Worm (Caenorhabditis elegans): Measurements from ENCODE around the gene F43C11.2.

ce11 chrII:2340974-2341373, 13.6 kb upstream of the F43C11.2 start:
- no peak for TF ChIP-seq pha-4 (tag; optimal IDR thresholded peaks at IDR 0.05)
- no peak for TF ChIP-seq R02D3.7 (tag; optimal IDR thresholded peaks at IDR 0.05)
- TF ChIP-seq nhr-76 (tag; optimal IDR thresholded peaks at IDR 0.05): no peak
- no peak for TF ChIP-seq skn-1 (tag; optimal IDR thresholded peaks at IDR 0.05)
- TF ChIP-seq ztf-11 (tag; optimal IDR thresholded peaks at IDR 0.05): no peak
- TF ChIP-seq fkh-10 (GFP tag; optimal IDR thresholded peaks at IDR 0.05): no peak
- no peak for TF ChIP-seq nhr-28 (tag; optimal IDR thresholded peaks at IDR 0.05)
- no peak for TF ChIP-seq nhr-77 (tag; optimal IDR thresholded peaks at IDR 0.05)
- no peak for TF ChIP-seq lin-39 (tag; optimal IDR thresholded peaks at IDR 0.05)
- no peak for TF ChIP-seq aly-2 (tag; optimal IDR thresholded peaks at IDR 0.05)
- TF ChIP-seq snpc-4 (tag; optimal IDR thresholded peaks at IDR 0.05): no peak
- no peak for TF ChIP-seq nhr-12 (tag; optimal IDR thresholded peaks at IDR 0.05)
- no peak for TF ChIP-seq ceh-9 (tag; optimal IDR thresholded peaks at IDR 0.05)
